Worm (Caenorhabditis elegans): ENCODE results near the gene cid-1.

ce11 chrIII:5137099-5137498, 36.6 kb upstream of the cid-1 start:
- TF ChIP-seq dao-5 (tag; optimal IDR thresholded peaks at IDR 0.05): no peak
- no peak for TF ChIP-seq him-1 (tag; optimal IDR thresholded peaks at IDR 0.05)

Data from whole organism, L4/young adult.